Worm (Caenorhabditis elegans): Measurements from ENCODE around the gene enu-3.6.

enu-3.6 gene

ce11 chrIII:10720170-10720569, 30.1 kb upstream of the enu-3.6 start (continued):
- TF ChIP-seq C06A6.2 (GFP tag; conservative IDR thresholded peaks at IDR 0.05) (peak; percentile 68; the same call in 1 of the 2 replicates), mxl-1 (tag; optimal IDR thresholded peaks at IDR 0.05) (no peak), unc-130 (GFP tag; optimal IDR thresholded peaks at IDR 0.05) (no peak), F57A8.1 (GFP tag; optimal IDR thresholded peaks at IDR 0.05) (no peak), snpc-1.1 (tag; optimal IDR thresholded peaks at IDR 0.05; ENCODE audit: insufficient read depth) (no peak), F49E8.2 (tag; optimal IDR thresholded peaks at IDR 0.05; ENCODE audit: insufficient read depth) (no peak), gei-17 (GFP tag; optimal IDR thresholded peaks at IDR 0.05) (peak; percentile 37), hmg-20 (GFP tag; IDR thresholded peaks at IDR 0.05) (no peak), nfya-1 (tag; optimal IDR thresholded peaks at IDR 0.05; ENCODE audit: borderline replicate concordance, insufficient read depth) (no peak), mcd-1 (GFP tag; IDR thresholded peaks at IDR 0.05) (peak; percentile 72), egl-44 (GFP tag; IDR thresholded peaks at IDR 0.05) (peak; percentile 59; the same call in 1 of the 2 replicates), mes-4 (tag; optimal IDR thresholded peaks at IDR 0.05) (no peak), xnd-1 (tag; optimal IDR thresholded peaks at IDR 0.05) (no peak), ceh-91 (GFP tag; IDR thresholded peaks at IDR 0.05) (no peak), F57C9.4 (tag; optimal IDR thresholded peaks at IDR 0.05) (no peak)

DNA sequence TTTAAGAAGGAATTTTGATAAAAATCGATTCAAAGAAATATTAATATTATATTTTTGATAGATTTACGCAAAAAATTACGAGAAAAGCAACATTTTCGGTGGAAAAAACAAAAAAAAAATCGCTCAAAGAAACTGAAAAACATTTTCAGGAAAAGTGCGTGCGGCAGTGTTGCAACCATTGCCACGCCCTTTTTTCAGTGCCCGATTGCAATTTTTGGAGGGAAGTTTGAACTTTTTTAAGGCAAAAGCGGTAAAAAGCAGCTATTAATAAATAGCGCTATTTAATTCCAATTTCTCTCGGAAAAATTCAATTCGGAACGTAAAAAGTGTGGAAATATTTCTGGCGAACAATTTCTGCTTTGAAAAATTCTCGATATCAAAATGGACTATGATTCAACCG, 29.2 kb upstream of the enu-3.6 start:
- TF ChIP-seq Y67H2A.10 (GFP tag; conservative IDR thresholded peaks at IDR 0.05) (no peak), B0035.1 (tag; optimal IDR thresholded peaks at IDR 0.05) (no peak), ztf-3 (GFP tag; optimal IDR thresholded peaks at IDR 0.05) (no peak), madf-3 (GFP tag; IDR thresholded peaks at IDR 0.05) (no peak), gei-17 (GFP tag; optimal IDR thresholded peaks at IDR 0.05) (no peak), ceh-100 (GFP tag; IDR thresholded peaks at IDR 0.05) (peak; percentile 35; the same call in 1 of the 2 replicates), lsl-1 (GFP tag; optimal IDR thresholded peaks at IDR 0.05) (peak; percentile 18), F33H1.4 (GFP tag; IDR thresholded peaks at IDR 0.05) (0 out of 2 replicates have a peak, but pooled peaks have one; percentile 7), F55B11.4 (tag; optimal IDR thresholded peaks at IDR 0.05; ENCODE audit: borderline replicate concordance, insufficient read depth) (no peak), him-1 (tag; optimal IDR thresholded peaks at IDR 0.05) (no peak), lag-1 (GFP tag; IDR thresholded peaks at IDR 0.05) (no peak), madf-10 (tag; optimal IDR thresholded peaks at IDR 0.05) (no peak), lin-54 (GFP tag; optimal IDR thresholded peaks at IDR 0.05) (peak; percentile 46), ekl-4 (GFP tag; IDR thresholded peaks at IDR 0.05) (no peak), mcd-1 (GFP tag; IDR thresholded peaks at IDR 0.05) (no peak), nhr-120 (GFP tag; IDR thresholded peaks at IDR 0.05) (no peak), unc-62 (GFP tag; optimal IDR thresholded peaks at IDR 0.05) (no peak), bed-1 (GFP tag; IDR thresholded peaks at IDR 0.05) (no peak), dpl-1 (GFP tag; optimal IDR thresholded peaks at IDR 0.05) (peak; percentile 39), F23B12.7 (tag; optimal IDR thresholded peaks at IDR 0.05; ENCODE audit: insufficient read depth) (no peak), efl-1 (GFP tag; optimal IDR thresholded peaks at IDR 0.05) (peak; percentile 47)

DNA sequence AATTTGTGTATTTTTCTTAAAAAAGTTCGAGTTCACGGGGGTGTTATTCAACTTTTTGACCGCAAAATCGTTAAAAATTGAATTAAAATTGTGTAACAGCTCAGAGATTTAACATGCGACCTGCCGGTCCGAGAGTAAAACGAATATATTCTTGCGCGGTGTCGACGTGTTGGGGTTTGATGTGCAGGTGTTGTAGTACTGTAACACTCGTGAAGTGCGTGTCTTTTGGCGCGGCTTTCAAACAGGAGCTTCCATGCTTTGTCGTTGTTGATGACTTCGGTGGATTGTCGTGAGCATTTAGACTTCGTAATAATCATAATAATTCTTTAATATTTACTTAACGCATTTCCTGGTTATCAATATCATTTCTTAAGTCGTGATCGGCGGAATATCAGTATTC, 19.7 kb upstream of the enu-3.6 start, which contains the start of gene tat-3:
Gene tat-3, minus strand, starts transcription at position 196 of the 400 bp plus-strand sequence.
- TF ChIP-seq T26A5.8 (tag; optimal IDR thresholded peaks at IDR 0.05) = no peak
- TF ChIP-seq madf-10 (tag; optimal IDR thresholded peaks at IDR 0.05) = no peak
- TF ChIP-seq lsl-1 (GFP tag; optimal IDR thresholded peaks at IDR 0.05) = peak; percentile 78
- 0 out of 2 replicates have a peak, but pooled peaks have one; percentile 19 for TF ChIP-seq dox-1 (GFP tag; IDR thresholded peaks at IDR 0.05)
- no peak for TF ChIP-seq B0261.1 (tag; optimal IDR thresholded peaks at IDR 0.05)
- no peak for TF ChIP-seq C17E4.6 (GFP tag; IDR thresholded peaks at IDR 0.05)
- TF ChIP-seq T07F8.4 (tag; optimal IDR thresholded peaks at IDR 0.05) = no peak
- peak; percentile 61 for TF ChIP-seq madf-6 (GFP tag; IDR thresholded peaks at IDR 0.05)
- no peak for TF ChIP-seq chd-7 (tag; optimal IDR thresholded peaks at IDR 0.05)
- TF ChIP-seq mcd-1 (GFP tag; IDR thresholded peaks at IDR 0.05) = 0 out of 2 replicates have a peak, but pooled peaks have one; percentile 13
- TF ChIP-seq ceh-40 (GFP tag; IDR thresholded peaks at IDR 0.05) = no peak
- no peak for TF ChIP-seq atf-7 (tag; optimal IDR thresholded peaks at IDR 0.05)
- no peak for TF ChIP-seq nfya-1 (tag; optimal IDR thresholded peaks at IDR 0.05; ENCODE audit: borderline replicate concordance, insufficient read depth)
- no peak for TF ChIP-seq tbx-9 (tag; optimal IDR thresholded peaks at IDR 0.05; ENCODE audit: borderline replicate concordance)
- no peak for TF ChIP-seq hsf-1 (GFP tag; IDR thresholded peaks at IDR 0.05)
- no peak for TF ChIP-seq lin-35 (GFP tag; optimal IDR thresholded peaks at IDR 0.05)
- no peak for TF ChIP-seq ccch-3 (GFP tag; optimal IDR thresholded peaks at IDR 0.05)
